Fruit fly (Drosophila melanogaster) whole organism, embryonic: ENCODE data around the gene Atg6.

Experiments used
- Awh ChIP-seq: fragments of 200-800 bp; sonication (Bioruptor generic); IDR thresholded peaks from 2 replicates; pipeline ENCODE4, ENCODE4 v1.3.6; 2022; ENCODE audit warnings: missing biosample characterization, missing genetic modification characterization
- Bdp1 ChIP-seq: fragments of 200-800 bp; sonication (Bioruptor generic); optimal IDR thresholded peaks from 3 replicates; lab custom pipeline; 2016; ENCODE audit warnings: missing biosample characterization, missing genetic modification characterization
- Bgb ChIP-seq: fragments of 200-800 bp; sonication (Bioruptor generic); IDR thresholded peaks from 2 replicates; pipeline ENCODE4 v1.3.6; 2022; ENCODE audit warnings: missing biosample characterization, missing genetic modification characterization; ENCODE audit not compliant: partially characterized antibody
- CG10267 ChIP-seq: fragments of 200-800 bp; sonication (Bioruptor generic); optimal IDR thresholded peaks from 2 replicates; lab custom pipeline; 2018; ENCODE audit warnings: missing biosample characterization, mild to moderate bottlenecking, missing genetic modification characterization, moderate library complexity
- CG10543 ChIP-seq: fragments of 200-800 bp; sonication (Bioruptor generic); optimal IDR thresholded peaks from 3 replicates; lab custom pipeline; 2017; ENCODE audit warnings: missing biosample characterization, mild to moderate bottlenecking, missing genetic modification characterization, moderate library complexity
- CG13287 ChIP-seq: fragments of 200-800 bp; sonication (Bioruptor generic); IDR thresholded peaks from 2 replicates; pipeline ENCODE4 v1.3.6; 2022; ENCODE audit warnings: missing biosample characterization, missing genetic modification characterization; ENCODE audit not compliant: partially characterized antibody
- CG14710 ChIP-seq: fragments of 200-800 bp; sonication (Bioruptor generic); optimal IDR thresholded peaks from 3 replicates; lab custom pipeline; 2019; ENCODE audit warnings: missing biosample characterization, mild to moderate bottlenecking, missing genetic modification characterization, moderate library complexity
- CG15269 ChIP-seq: fragments of 200-800 bp; sonication (Bioruptor generic); optimal IDR thresholded peaks from 2 replicates; lab custom pipeline; 2018; ENCODE audit warnings: missing biosample characterization, mild to moderate bottlenecking, missing genetic modification characterization, moderate library complexity
- CG1602 ChIP-seq: fragments of 200-800 bp; sonication (Bioruptor generic); optimal IDR thresholded peaks from 3 replicates; lab custom pipeline; 2016; ENCODE audit warnings: missing biosample characterization, missing genetic modification characterization
- CG16863 ChIP-seq: fragments of 200-800 bp; sonication (Bioruptor generic); optimal IDR thresholded peaks from 3 replicates; lab custom pipeline; 2016; ENCODE audit warnings: missing biosample characterization, missing genetic modification characterization
- CG2129 ChIP-seq: fragments of 200-800 bp; sonication (Bioruptor generic); IDR thresholded peaks from 2 replicates; pipeline ENCODE4 v1.3.6; 2022; ENCODE audit warnings: missing biosample characterization, missing genetic modification characterization; ENCODE audit not compliant: partially characterized antibody
- CG32772 ChIP-seq: fragments of 200-800 bp; sonication (Bioruptor generic); IDR thresholded peaks from 2 replicates; pipeline ENCODE4 v1.3.6; 2022; ENCODE audit warnings: missing biosample characterization, missing genetic modification characterization
- CG33557 ChIP-seq: fragments of 200-800 bp; sonication (Bioruptor generic); optimal IDR thresholded peaks from 2 replicates; lab custom pipeline; 2019; ENCODE audit warnings: missing biosample characterization, mild to moderate bottlenecking, missing genetic modification characterization, moderate library complexity
- CG34376 ChIP-seq: fragments of 200-800 bp; sonication (Bioruptor generic); optimal IDR thresholded peaks from 2 replicates; lab custom pipeline; 2018; ENCODE audit warnings: missing biosample characterization, mild to moderate bottlenecking, missing genetic modification characterization
- CG34422 ChIP-seq: fragments of 200-800 bp; sonication (Bioruptor generic); IDR thresholded peaks from 3 replicates; pipeline ENCODE4 v1.3.6; 2022; ENCODE audit warnings: missing biosample characterization, missing genetic modification characterization
- CG3838 ChIP-seq: fragments of 200-800 bp; sonication (Bioruptor generic); optimal IDR thresholded peaks from 3 replicates; lab custom pipeline; 2016; ENCODE audit warnings: missing biosample characterization, missing genetic modification characterization
- CG4404 ChIP-seq: fragments of 200-800 bp; sonication (Bioruptor generic); IDR thresholded peaks from 2 replicates; pipeline ENCODE4 v1.3.6; 2022; ENCODE audit warnings: missing biosample characterization, missing genetic modification characterization
- CG5245 ChIP-seq: fragments of 200-800 bp; sonication (Bioruptor generic); optimal IDR thresholded peaks from 3 replicates; lab custom pipeline; 2016; ENCODE audit warnings: missing biosample characterization, missing genetic modification characterization
- CG5953 ChIP-seq: fragments of 200-800 bp; sonication (Bioruptor generic); IDR thresholded peaks from 2 replicates; pipeline ENCODE4 v1.3.6; 2022; ENCODE audit warnings: missing biosample characterization, missing genetic modification characterization
- CG8924 ChIP-seq: fragments of 200-800 bp; optimal IDR thresholded peaks from 3 replicates; lab custom pipeline; 2019; ENCODE audit warnings: missing biosample characterization, mild to moderate bottlenecking, missing genetic modification characterization, moderate library complexity
- CG9437 ChIP-seq: fragments of 200-800 bp; sonication (Bioruptor generic); optimal IDR thresholded peaks from 2 replicates; lab custom pipeline; 2018; ENCODE audit warnings: missing biosample characterization, mild to moderate bottlenecking, missing genetic modification characterization
- CG9932 ChIP-seq: fragments of 200-800 bp; sonication (Bioruptor generic); IDR thresholded peaks from 2 replicates; pipeline ENCODE4 v1.3.6; 2022; ENCODE audit warnings: missing biosample characterization, missing genetic modification characterization
- CoRest ChIP-seq: fragments of 200-800 bp; sonication (Bioruptor generic); optimal IDR thresholded peaks from 3 replicates; lab custom pipeline; 2018; ENCODE audit warnings: missing biosample characterization, mild to moderate bottlenecking, missing genetic modification characterization, moderate library complexity
- CrebB ChIP-seq: fragments of 200-800 bp; sonication (Bioruptor generic); optimal IDR thresholded peaks from 3 replicates; lab custom pipeline; 2018; ENCODE audit warnings: missing biosample characterization, mild to moderate bottlenecking, missing genetic modification characterization
- Dp ChIP-seq: fragments of 200-800 bp; sonication (Bioruptor generic); optimal IDR thresholded peaks from 2 replicates; lab custom pipeline; 2018; ENCODE audit warnings: missing biosample characterization, mild to moderate bottlenecking, missing genetic modification characterization, moderate library complexity
- E2f2 ChIP-seq: fragments of 200-800 bp; sonication (Bioruptor generic); IDR thresholded peaks from 2 replicates; pipeline ENCODE4 v1.3.6; 2022; ENCODE audit warnings: missing biosample characterization, missing genetic modification characterization
- Eip74EF ChIP-seq, 2 experiments: fragments of 200-800 bp in 1 of 2; fragments of >200 bp in 1 of 2; sonication (Bioruptor generic) in 1 of 2; optimal IDR thresholded peaks; 2 replicates each; lab custom pipeline; 2017 to 2019; ENCODE audit warnings: missing biosample characterization in 2 of 2, missing genetic modification characterization in 2 of 2, mild to moderate bottlenecking in 1 of 2, moderate library complexity in 1 of 2
- Fer1 ChIP-seq: fragments of 200-800 bp; sonication (Bioruptor generic); optimal IDR thresholded peaks from 2 replicates; lab custom pipeline; 2017; ENCODE audit warnings: missing biosample characterization, mild to moderate bottlenecking, missing genetic modification characterization
- HLH3B ChIP-seq: fragments of 200-800 bp; sonication (Bioruptor generic); IDR thresholded peaks from 2 replicates; pipeline ENCODE4 v1.3.6; 2022; ENCODE audit warnings: missing biosample characterization, missing genetic modification characterization
- HLH4C ChIP-seq: fragments of 200-800 bp; sonication (Bioruptor generic); IDR thresholded peaks from 3 replicates; pipeline ENCODE4 v1.3.6; 2022; ENCODE audit warnings: missing biosample characterization, missing genetic modification characterization; ENCODE audit not compliant: partially characterized antibody
- HmgZ ChIP-seq: fragments of 200-800 bp; sonication (Bioruptor generic); optimal IDR thresholded peaks from 2 replicates; lab custom pipeline; 2018; ENCODE audit warnings: missing biosample characterization, mild to moderate bottlenecking, missing genetic modification characterization
- MBD-R2 ChIP-seq: fragments of 200-800 bp; sonication (Bioruptor generic); IDR thresholded peaks from 2 replicates; pipeline ENCODE4 v1.3.6; 2022; ENCODE audit warnings: missing biosample characterization, missing genetic modification characterization
- Nf-YB ChIP-seq: fragments of 200-800 bp; sonication (Bioruptor generic); optimal IDR thresholded peaks from 3 replicates; lab custom pipeline; 2019; ENCODE audit warnings: missing biosample characterization, mild to moderate bottlenecking, missing genetic modification characterization, moderate library complexity
- Optix ChIP-seq: fragments of 200-800 bp; sonication (Bioruptor generic); IDR thresholded peaks from 3 replicates; pipeline ENCODE4 v1.3.6; 2022; ENCODE audit warnings: missing biosample characterization, missing genetic modification characterization
- Ptx1 ChIP-seq: fragments of 200-800 bp; sonication (Bioruptor generic); IDR thresholded peaks from 2 replicates; pipeline ENCODE4 v1.3.6; 2022; ENCODE audit warnings: missing biosample characterization, missing genetic modification characterization
- Side ChIP-seq: fragments of 200-800 bp; sonication (Bioruptor generic); optimal IDR thresholded peaks from 2 replicates; lab custom pipeline; 2016; ENCODE audit warnings: missing biosample characterization, missing genetic modification characterization
- cg ChIP-seq: fragments of 200-800 bp; sonication (Bioruptor generic); optimal IDR thresholded peaks from 3 replicates; lab custom pipeline; 2019; ENCODE audit warnings: missing biosample characterization, mild to moderate bottlenecking, missing genetic modification characterization, moderate library complexity
- dysf ChIP-seq: fragments of 200-800 bp; sonication (Bioruptor generic); IDR thresholded peaks from 3 replicates; pipeline ENCODE4 v1.3.6; 2022; ENCODE audit warnings: missing biosample characterization, missing genetic modification characterization
- ftz-f1 ChIP-seq: fragments of 200-800 bp; sonication (Bioruptor generic); optimal IDR thresholded peaks from 2 replicates; lab custom pipeline; 2016; ENCODE audit warnings: missing biosample characterization, missing genetic modification characterization
- gsb-n ChIP-seq: fragments of 200-800 bp; sonication (Bioruptor generic); optimal IDR thresholded peaks from 3 replicates; lab custom pipeline; 2018; ENCODE audit warnings: missing biosample characterization, mild to moderate bottlenecking, missing genetic modification characterization
- hkb ChIP-seq, 2 experiments: fragments of 200-800 bp in 1 of 2; fragments of >200 bp in 1 of 2; sonication (Bioruptor generic) in 1 of 2; IDR thresholded peaks in 1 of 2; optimal IDR thresholded peaks in 1 of 2; 2 replicates each; pipeline versions ENCODE4 v1.3.6 to Lab custom; 2017 to 2022; ENCODE audit warnings: missing biosample characterization in 1 of 2, missing genetic modification characterization in 1 of 2
- ind ChIP-seq: fragments of 200-800 bp; sonication (Bioruptor generic); optimal IDR thresholded peaks from 3 replicates; lab custom pipeline; 2016; ENCODE audit warnings: missing biosample characterization, missing genetic modification characterization
- lov ChIP-seq, 2 experiments: fragments of 200-800 bp in 1 of 2; fragments of >200 bp in 1 of 2; sonication (Bioruptor generic) in 1 of 2; IDR thresholded peaks in 1 of 2; optimal IDR thresholded peaks in 1 of 2; 2 replicates in 1 of 2; 3 replicates in 1 of 2; pipeline versions ENCODE4 v1.3.6 to Lab custom; 2017 to 2022; ENCODE audit warnings: missing biosample characterization in 1 of 2, missing genetic modification characterization in 1 of 2
- phol ChIP-seq: fragments of 200-800 bp; sonication (Bioruptor generic); optimal IDR thresholded peaks from 3 replicates; lab custom pipeline; 2018; ENCODE audit warnings: missing biosample characterization, mild to moderate bottlenecking, missing genetic modification characterization, moderate library complexity
- sens ChIP-seq: fragments of 200-800 bp; sonication (Bioruptor generic); peaks from one replicate; lab custom pipeline; 2016; ENCODE audit warnings: missing biosample characterization, missing genetic modification characterization
- shn ChIP-seq: fragments of 200-800 bp; sonication (Bioruptor generic); optimal IDR thresholded peaks from 3 replicates; lab custom pipeline; 2016; ENCODE audit warnings: missing biosample characterization, missing genetic modification characterization
- vvl ChIP-seq: fragments of 200-800 bp; sonication (Bioruptor generic); IDR thresholded peaks from 2 replicates; pipeline ENCODE4 v1.3.6; 2022; ENCODE audit warnings: missing biosample characterization, missing genetic modification characterization

The Atg6 gene

dm6 chr3R:24050690-24051440, at the start of gene Atg6, which contains the start of gene Pisd (continued):
- TF ChIP-seq CoRest (tag; lab: Kevin White, UChicago) = no peak
- peak; percentile 89 for TF ChIP-seq CG34376 (GFP tag; lab: Kevin White, UChicago)
- peak; percentile 13 for TF ChIP-seq gsb-n
- peak; percentile 67 for TF ChIP-seq Fer1 (GFP tag; lab: Kevin White, UChicago)
- TF ChIP-seq sens (GFP tag; lab: Kevin White, UChicago) = peak; percentile 78
- TF ChIP-seq Bdp1 (GFP tag; lab: Kevin White, UChicago) = no peak
- no peak for TF ChIP-seq lov (optimal IDR thresholded peaks at IDR 0.05; lab: Kevin White, UChicago)
- TF ChIP-seq lov (GFP tag; IDR thresholded peaks at IDR 0.05; lab: Robert Waterston, UW) = no peak
- peak; percentile 13 for TF ChIP-seq Nf-YB
- 0 out of 2 replicates have a peak, but pooled peaks have one; percentile 24 for TF ChIP-seq HLH3B (GFP tag; lab: Robert Waterston, UW)
- peak; percentile 0 for TF ChIP-seq shn (GFP tag; lab: Kevin White, UChicago)
- peak; percentile 2 for TF ChIP-seq cg (GFP tag; lab: Kevin White, UChicago)
- TF ChIP-seq CrebB (tag; lab: Kevin White, UChicago) = peak; percentile 40
- TF ChIP-seq CG9437 = peak; percentile 1
- TF ChIP-seq CG16863 (GFP tag; lab: Kevin White, UChicago) = no peak
- peak; percentile 28 for TF ChIP-seq CG3838 (GFP tag; lab: Kevin White, UChicago)
- peak; percentile 69; the same call in 1 of the 3 replicates for TF ChIP-seq CG34422 (GFP tag; lab: Robert Waterston, UW)
- TF ChIP-seq MBD-R2 (GFP tag; lab: Robert Waterston, UW) = peak; percentile 90
- TF ChIP-seq CG1602 (GFP tag; lab: Kevin White, UChicago) = no peak
- TF ChIP-seq E2f2 = peak; percentile 35; the same call in 1 of the 2 replicates
- no peak for TF ChIP-seq CG32772 (GFP tag; lab: Robert Waterston, UW)
- peak; percentile 26; the same call in 1 of the 2 replicates for TF ChIP-seq CG5953 (GFP tag; lab: Robert Waterston, UW)
- TF ChIP-seq CG14710 (tag; lab: Kevin White, UChicago) = peak; percentile 48
- 0 out of 3 replicates have a peak, but pooled peaks have one; percentile 19 for TF ChIP-seq Optix (GFP tag; lab: Robert Waterston, UW)
- peak; percentile 18 for TF ChIP-seq Dp (GFP tag; lab: Kevin White, UChicago)
- peak; percentile 52; the same call in 1 of the 2 replicates for TF ChIP-seq CG13287 (GFP tag; lab: Robert Waterston, UW)
- TF ChIP-seq ind (GFP tag; lab: Kevin White, UChicago) = peak; percentile 26
- no peak; the same call in 1 of the 2 replicates for TF ChIP-seq Bgb (GFP tag; lab: Robert Waterston, UW)
- peak; percentile 62 for TF ChIP-seq HmgZ (tag; lab: Kevin White, UChicago)
- peak; percentile 92 for TF ChIP-seq ftz-f1 (GFP tag; lab: Kevin White, UChicago)
- no peak for TF ChIP-seq Awh
- TF ChIP-seq Eip74EF (GFP tag; optimal IDR thresholded peaks at IDR 0.05; lab: Kevin White, UChicago) = peak in 1 of 2 experiments; percentile 40
- TF ChIP-seq CG2129 (GFP tag; lab: Robert Waterston, UW) = peak; percentile 20; the same call in 1 of the 2 replicates
- TF ChIP-seq Ptx1 (GFP tag; lab: Robert Waterston, UW) = no peak
- TF ChIP-seq CG8924 = peak; percentile 74
- TF ChIP-seq CG10267 (tag; lab: Kevin White, UChicago) = peak; percentile 65
- peak; percentile 39 for TF ChIP-seq Side (GFP tag; lab: Kevin White, UChicago)
- 0 out of 3 replicates have a peak, but pooled peaks have one; percentile 32 for TF ChIP-seq HLH4C
- no peak for TF ChIP-seq dysf (GFP tag; lab: Robert Waterston, UW)
- peak; percentile 35 for TF ChIP-seq CG15269
- TF ChIP-seq CG9932 (GFP tag; lab: Robert Waterston, UW) = peak; percentile 68
- TF ChIP-seq CG5245 = peak; percentile 8
- TF ChIP-seq vvl = peak; percentile 66; the same call in 1 of the 2 replicates
- peak; percentile 95 for TF ChIP-seq phol (tag; lab: Kevin White, UChicago)
- no peak for TF ChIP-seq CG4404 (GFP tag; lab: Robert Waterston, UW)
- no peak for TF ChIP-seq hkb (optimal IDR thresholded peaks at IDR 0.05; lab: Kevin White, UChicago)
- peak; percentile 32; the same call in 1 of the 2 replicates for TF ChIP-seq hkb (GFP tag; IDR thresholded peaks at IDR 0.05; lab: Robert Waterston, UW)
- TF ChIP-seq CG10543 (GFP tag; lab: Kevin White, UChicago) = peak; percentile 83
- peak; percentile 10 for TF ChIP-seq CG33557 (GFP tag; lab: Kevin White, UChicago)
